Fruit fly (Drosophila melanogaster) whole organism, embryonic: ENCODE measurements around the gene CG46304.

Source experiments
- Bgb ChIP-seq: fragments of 200-800 bp; sonication (Bioruptor generic); IDR thresholded peaks from 2 replicates; pipeline ENCODE4 v1.3.6; 2022; ENCODE audit warnings: missing biosample characterization, missing genetic modification characterization; ENCODE audit not compliant: partially characterized antibody
- CG10209 ChIP-seq: fragments of 200-800 bp; sonication (Bioruptor generic); optimal IDR thresholded peaks from 3 replicates; lab custom pipeline; 2017; ENCODE audit warnings: missing biosample characterization, mild to moderate bottlenecking, missing genetic modification characterization, missing genetic modification reagents
- CG10366 ChIP-seq: fragments of 200-800 bp; sonication (Bioruptor generic); IDR thresholded peaks from 2 replicates; pipeline ENCODE4 v1.3.6; 2022; ENCODE audit warnings: missing biosample characterization, missing genetic modification characterization
- CG10543 ChIP-seq: fragments of 200-800 bp; sonication (Bioruptor generic); optimal IDR thresholded peaks from 3 replicates; lab custom pipeline; 2017; ENCODE audit warnings: missing biosample characterization, mild to moderate bottlenecking, missing genetic modification characterization, moderate library complexity
- CG11247 ChIP-seq: fragments of 200-800 bp; sonication (Bioruptor generic); IDR thresholded peaks from 2 replicates; pipeline ENCODE4 v1.3.6; 2022; ENCODE audit warnings: missing biosample characterization, missing genetic modification characterization
- CG12744 ChIP-seq: fragments of 200-800 bp; sonication (Bioruptor generic); optimal IDR thresholded peaks from 2 replicates; lab custom pipeline; 2016; ENCODE audit warnings: missing biosample characterization, missing genetic modification characterization
- CG15696 ChIP-seq: fragments of 200-800 bp; sonication (Bioruptor generic); optimal IDR thresholded peaks from 2 replicates; lab custom pipeline; 2019; ENCODE audit warnings: missing biosample characterization, mild to moderate bottlenecking, missing genetic modification characterization, moderate library complexity
- CG17186 ChIP-seq: fragments of 200-800 bp; sonication (Bioruptor generic); optimal IDR thresholded peaks from 3 replicates; lab custom pipeline; 2017; ENCODE audit warnings: missing biosample characterization, missing genetic modification reagents, missing genetic modification characterization
- CG17361 ChIP-seq: fragments of 200-800 bp; sonication (Bioruptor generic); IDR thresholded peaks from 3 replicates; pipeline ENCODE4 v1.3.6; 2022; ENCODE audit warnings: missing biosample characterization, missing genetic modification characterization
- CG18011 ChIP-seq: fragments of 200-800 bp; sonication (Bioruptor generic); optimal IDR thresholded peaks from 2 replicates; lab custom pipeline; 2017; ENCODE audit warnings: missing biosample characterization, missing genetic modification characterization, mild to moderate bottlenecking, moderate library complexity, missing genotype
- CG2120 ChIP-seq: fragments of 200-800 bp; sonication (Bioruptor generic); optimal IDR thresholded peaks from 3 replicates; lab custom pipeline; 2016; ENCODE audit warnings: missing biosample characterization, missing genetic modification characterization
- CG2889 ChIP-seq: fragments of 200-800 bp; sonication (Bioruptor generic); IDR thresholded peaks from 3 replicates; pipeline ENCODE4 v1.3.6; 2022; ENCODE audit warnings: missing biosample characterization, missing genetic modification characterization
- CG31441 ChIP-seq: fragments of 200-800 bp; sonication (Bioruptor generic); IDR thresholded peaks from 2 replicates; pipeline ENCODE4 v1.3.6; 2022; ENCODE audit warnings: missing biosample characterization, missing genetic modification characterization
- CG3281 ChIP-seq: fragments of 200-800 bp; sonication (Bioruptor generic); optimal IDR thresholded peaks from 3 replicates; lab custom pipeline; 2017; ENCODE audit warnings: missing biosample characterization, mild to moderate bottlenecking, missing genetic modification characterization
- CG34422 ChIP-seq: fragments of 200-800 bp; sonication (Bioruptor generic); IDR thresholded peaks from 3 replicates; pipeline ENCODE4 v1.3.6; 2022; ENCODE audit warnings: missing biosample characterization, missing genetic modification characterization
- CG43689 ChIP-seq: fragments of 200-800 bp; sonication (Bioruptor generic); IDR thresholded peaks from 2 replicates; pipeline ENCODE4 v1.3.6; 2022; ENCODE audit warnings: missing biosample characterization, missing genetic modification characterization
- CG7963 ChIP-seq: fragments of 200-800 bp; sonication (Bioruptor generic); IDR thresholded peaks from 3 replicates; pipeline ENCODE4 v1.3.6; 2022; ENCODE audit warnings: missing biosample characterization, missing genetic modification characterization; ENCODE audit not compliant: partially characterized antibody
- CG8359 ChIP-seq: fragments of 200-800 bp; sonication (Bioruptor generic); optimal IDR thresholded peaks from 2 replicates; lab custom pipeline; 2017; ENCODE audit warnings: missing biosample characterization, mild to moderate bottlenecking, missing genetic modification characterization, borderline replicate concordance
- CG8944 ChIP-seq: fragments of 200-800 bp; sonication (Bioruptor generic); optimal IDR thresholded peaks from 3 replicates; lab custom pipeline; 2016; ENCODE audit warnings: missing biosample characterization, missing genetic modification characterization
- CG9215 ChIP-seq: fragments of 200-800 bp; sonication (Bioruptor generic); IDR thresholded peaks from 2 replicates; pipeline ENCODE4 v1.3.6; 2022; ENCODE audit warnings: missing biosample characterization, missing genetic modification characterization
- D ChIP-seq, 2 experiments: fragments of 200-800 bp in 1 of 2; fragments of >200 bp in 1 of 2; sonication (Bioruptor generic) in 1 of 2; optimal IDR thresholded peaks; 2 replicates in 1 of 2; 3 replicates in 1 of 2; lab custom pipeline; 2017; ENCODE audit warnings: mild to moderate bottlenecking in 1 of 2, missing biosample characterization in 1 of 2, missing genetic modification characterization in 1 of 2, missing genetic modification reagents in 1 of 2
- Ets97D ChIP-seq: fragments of 200-800 bp; sonication (Bioruptor generic); optimal IDR thresholded peaks from 3 replicates; lab custom pipeline; 2016; ENCODE audit warnings: missing biosample characterization, missing genetic modification characterization
- Hr51 ChIP-seq, 2 experiments: fragments of 200-800 bp; sonication (Bioruptor generic); optimal IDR thresholded peaks; 2 replicates in 1 of 2; 3 replicates in 1 of 2; lab custom pipeline; 2016 to 2018; ENCODE audit warnings: missing biosample characterization in 2 of 2, missing genetic modification characterization in 2 of 2, mild to moderate bottlenecking in 1 of 2, moderate library complexity in 1 of 2
- Lim3 ChIP-seq: fragments of 200-800 bp; sonication (Bioruptor generic); IDR thresholded peaks from 2 replicates; pipeline ENCODE4 v1.3.6; 2022; ENCODE audit warnings: missing biosample characterization, missing genetic modification characterization
- Mes4 ChIP-seq: fragments of 200-800 bp; sonication (Bioruptor generic); optimal IDR thresholded peaks from 2 replicates; lab custom pipeline; 2016; ENCODE audit warnings: missing biosample characterization, missing genetic modification characterization
- Myb ChIP-seq: fragments of 200-800 bp; sonication (Bioruptor generic); optimal IDR thresholded peaks from 2 replicates; lab custom pipeline; 2016; ENCODE audit warnings: missing biosample characterization, missing genetic modification characterization
- NC2α ChIP-seq: fragments of 200-800 bp; sonication (Bioruptor generic); optimal IDR thresholded peaks from 2 replicates; lab custom pipeline; 2016; ENCODE audit warnings: missing biosample characterization, missing genetic modification characterization
- Oaz ChIP-seq: fragments of 200-800 bp; sonication (Bioruptor generic); IDR thresholded peaks from 2 replicates; pipeline ENCODE4 v1.3.6; 2022; ENCODE audit warnings: missing biosample characterization, missing genetic modification characterization
- Ssrp ChIP-seq: fragments of 200-800 bp; sonication (Bioruptor generic); optimal IDR thresholded peaks from 2 replicates; lab custom pipeline; 2018; ENCODE audit warnings: missing biosample characterization, mild to moderate bottlenecking, missing genetic modification characterization, moderate library complexity
- TFAM ChIP-seq: fragments of 200-800 bp; sonication (Bioruptor generic); optimal IDR thresholded peaks from 2 replicates; lab custom pipeline; 2017; ENCODE audit warnings: missing biosample characterization, missing genetic modification characterization, inconsistent platforms
- amos ChIP-seq: fragments of 200-800 bp; sonication (Bioruptor generic); IDR thresholded peaks from 2 replicates; pipeline ENCODE4 v1.3.6; 2022; ENCODE audit warnings: missing biosample characterization, missing genetic modification characterization; ENCODE audit not compliant: partially characterized antibody
- corto ChIP-seq: fragments of 200-800 bp; sonication (Bioruptor generic); optimal IDR thresholded peaks from 2 replicates; lab custom pipeline; 2016; ENCODE audit warnings: missing biosample characterization, mild to moderate bottlenecking, missing genetic modification characterization, moderate library complexity
- dati ChIP-seq: fragments of 200-800 bp; sonication (Bioruptor generic); IDR thresholded peaks from 2 replicates; pipeline ENCODE4 v1.3.6; 2022; ENCODE audit warnings: missing biosample characterization, missing genetic modification characterization
- dimm ChIP-seq: fragments of 200-800 bp; sonication (Bioruptor generic); IDR thresholded peaks from 2 replicates; pipeline ENCODE4 v1.3.6; 2022; ENCODE audit warnings: missing biosample characterization, missing genetic modification characterization
- dm ChIP-seq: fragments of 200-800 bp; sonication (Bioruptor generic); optimal IDR thresholded peaks from 3 replicates; lab custom pipeline; 2016; ENCODE audit warnings: missing biosample characterization, missing genetic modification characterization
- ham ChIP-seq: fragments of 200-800 bp; sonication (Bioruptor generic); IDR thresholded peaks from 2 replicates; pipeline ENCODE4 v1.3.6; 2022; ENCODE audit warnings: missing biosample characterization, missing genetic modification characterization
- hbn ChIP-seq: fragments of 200-800 bp; sonication (Bioruptor generic); IDR thresholded peaks from 2 replicates; pipeline ENCODE4 v1.3.6; 2022; ENCODE audit warnings: missing biosample characterization, missing genetic modification characterization; ENCODE audit not compliant: partially characterized antibody
- lbe ChIP-seq: fragments of 200-800 bp; sonication (Bioruptor generic); optimal IDR thresholded peaks from 2 replicates; lab custom pipeline; 2016; ENCODE audit warnings: missing biosample characterization, mild to moderate bottlenecking, missing genetic modification characterization
- lov ChIP-seq, 2 experiments: fragments of 200-800 bp in 1 of 2; fragments of >200 bp in 1 of 2; sonication (Bioruptor generic) in 1 of 2; IDR thresholded peaks in 1 of 2; optimal IDR thresholded peaks in 1 of 2; 2 replicates in 1 of 2; 3 replicates in 1 of 2; pipeline versions ENCODE4 v1.3.6 to Lab custom; 2017 to 2022; ENCODE audit warnings: missing biosample characterization in 1 of 2, missing genetic modification characterization in 1 of 2
- luna ChIP-seq: fragments of 200-800 bp; sonication (Bioruptor generic); optimal IDR thresholded peaks from 2 replicates; lab custom pipeline; 2016; ENCODE audit warnings: missing biosample characterization, missing genetic modification characterization
- repo ChIP-seq: fragments of 200-800 bp; sonication (Bioruptor generic); optimal IDR thresholded peaks from 2 replicates; lab custom pipeline; 2016; ENCODE audit warnings: missing biosample characterization, missing genetic modification characterization
- run ChIP-seq: fragments of 200-800 bp; sonication (Bioruptor generic); optimal IDR thresholded peaks from 3 replicates; lab custom pipeline; 2018; ENCODE audit warnings: missing biosample characterization, mild to moderate bottlenecking, missing genetic modification characterization
- sd ChIP-seq: fragments of 200-800 bp; sonication (Bioruptor generic); optimal IDR thresholded peaks from 3 replicates; lab custom pipeline; 2018; ENCODE audit warnings: missing biosample characterization, mild to moderate bottlenecking, missing genetic modification characterization, moderate library complexity
- seq ChIP-seq: fragments of 200-800 bp; sonication (Bioruptor generic); IDR thresholded peaks from 2 replicates; pipeline ENCODE4 v1.3.6; 2022; ENCODE audit warnings: missing biosample characterization, missing genetic modification characterization
- so ChIP-seq: fragments of 200-800 bp; sonication (Bioruptor generic); IDR thresholded peaks from 3 replicates; pipeline ENCODE4 v1.3.6; 2022; ENCODE audit warnings: missing biosample characterization, missing genetic modification characterization
- trem ChIP-seq: fragments of 200-800 bp; optimal IDR thresholded peaks from 3 replicates; lab custom pipeline; 2019; ENCODE audit warnings: missing biosample characterization, mild to moderate bottlenecking, missing genetic modification characterization, moderate library complexity
- ttk ChIP-seq: fragments of 200-800 bp; sonication (Bioruptor generic); IDR thresholded peaks from 2 replicates; pipeline ENCODE4 v2.1.2; 2022; ENCODE audit warnings: missing biosample characterization, missing genetic modification characterization
- unpg ChIP-seq: fragments of 200-800 bp; sonication (Bioruptor generic); optimal IDR thresholded peaks from 3 replicates; lab custom pipeline; 2018; ENCODE audit warnings: missing biosample characterization, mild to moderate bottlenecking, missing genetic modification characterization, moderate library complexity
- zf30C ChIP-seq: fragments of 200-800 bp; sonication (Bioruptor generic); optimal IDR thresholded peaks from 3 replicates; lab custom pipeline; 2018; ENCODE audit warnings: missing biosample characterization, mild to moderate bottlenecking, missing genetic modification characterization

CG46304 gene

dm6 chr2L:18966214-18966556 lies 20.1 kb downstream of the CG46304 start (continued):
- TF ChIP-seq CG18011 (GFP tag; lab: Kevin White, UChicago), result peak; percentile 31
- TF ChIP-seq CG8944 (GFP tag; lab: Kevin White, UChicago), result no peak
- TF ChIP-seq Lim3 (GFP tag; lab: Robert Waterston, UW), result no peak
- TF ChIP-seq lbe, result no peak
- TF ChIP-seq CG10209 (GFP tag; lab: Kevin White, UChicago), result peak; percentile 68
- peak; percentile 22 for TF ChIP-seq CG8359 (GFP tag; lab: Kevin White, UChicago)
- peak; percentile 10 for TF ChIP-seq corto (GFP tag; lab: Kevin White, UChicago)
- TF ChIP-seq dm (GFP tag; lab: Kevin White, UChicago), result no peak
- TF ChIP-seq CG3281, result peak; percentile 89
- TF ChIP-seq NC2α (GFP tag; lab: Kevin White, UChicago), result no peak
- peak; percentile 82 for TF ChIP-seq Oaz (GFP tag; lab: Robert Waterston, UW)
- TF ChIP-seq Ets97D (GFP tag; lab: Kevin White, UChicago), result peak; percentile 14
- peak; percentile 88 for TF ChIP-seq so
- TF ChIP-seq Mes4 (GFP tag; lab: Kevin White, UChicago), result no peak
- no peak for TF ChIP-seq CG12744 (GFP tag; lab: Kevin White, UChicago)
- peak; percentile 88 for TF ChIP-seq seq (GFP tag; lab: Robert Waterston, UW)
- peak; percentile 66 for TF ChIP-seq CG15696
- TF ChIP-seq CG17361, result peak; percentile 43
- TF ChIP-seq Ssrp (tag; lab: Kevin White, UChicago), result peak; percentile 57
- TF ChIP-seq CG9215, result peak; percentile 85
- TF ChIP-seq luna (GFP tag; lab: Kevin White, UChicago), result no peak
- TF ChIP-seq CG31441, result peak; percentile 66
- peak; percentile 13 for TF ChIP-seq Myb (GFP tag; lab: Kevin White, UChicago)
- peak; percentile 92 for TF ChIP-seq CG2889 (GFP tag; lab: Robert Waterston, UW)
- TF ChIP-seq TFAM (GFP tag; lab: Kevin White, UChicago), result no peak
- peak; percentile 67 for TF ChIP-seq CG43689 (GFP tag; lab: Robert Waterston, UW)
- peak; percentile 92 for TF ChIP-seq CG11247 (GFP tag; lab: Robert Waterston, UW)
- peak; percentile 59 for TF ChIP-seq CG10543
- peak; percentile 44 for TF ChIP-seq sd
- no peak for TF ChIP-seq CG7963 (GFP tag; lab: Robert Waterston, UW)
- TF ChIP-seq ham (GFP tag; lab: Robert Waterston, UW), result peak; percentile 90
- TF ChIP-seq dimm, result peak; percentile 52
- no peak for TF ChIP-seq Bgb
- TF ChIP-seq D (optimal IDR thresholded peaks at IDR 0.05; lab: Kevin White, UChicago), result no peak
- peak; percentile 46 for TF ChIP-seq D (GFP tag; optimal IDR thresholded peaks at IDR 0.05; lab: Kevin White, UChicago)
- peak; percentile 47 for TF ChIP-seq run
- peak; percentile 86 for TF ChIP-seq CG2120
- TF ChIP-seq zf30C (GFP tag; lab: Kevin White, UChicago), result peak; percentile 69
- 0 out of 2 replicates have a peak, but pooled peaks have one; percentile 29 for TF ChIP-seq dati
- TF ChIP-seq amos (GFP tag; lab: Robert Waterston, UW), result no peak
- TF ChIP-seq Hr51 (GFP tag; optimal IDR thresholded peaks at IDR 0.05; lab: Kevin White, UChicago), result peak; percentile 27 to 63
- TF ChIP-seq unpg, result peak; percentile 79
- TF ChIP-seq trem, result peak; percentile 50
- TF ChIP-seq repo (GFP tag; lab: Kevin White, UChicago), result no peak
- peak; percentile 89 for TF ChIP-seq CG34422 (GFP tag; lab: Robert Waterston, UW)
- TF ChIP-seq lov (optimal IDR thresholded peaks at IDR 0.05; lab: Kevin White, UChicago), result no peak
- no peak for TF ChIP-seq lov (GFP tag; IDR thresholded peaks at IDR 0.05; lab: Robert Waterston, UW)
- no peak for TF ChIP-seq hbn
- TF ChIP-seq ttk (GFP tag; lab: Robert Waterston, UW), result peak; percentile 84
- TF ChIP-seq CG17186, result no peak
- peak; percentile 88 for TF ChIP-seq CG10366 (GFP tag; lab: Robert Waterston, UW)
